Fruit fly (Drosophila melanogaster) whole organism, wandering third instar larva: Measurements from ENCODE around the gene Polr3E.

Source experiments
- Abd-B ChIP-seq: fragments of >200 bp; optimal IDR thresholded peaks from 2 replicates; lab custom pipeline; 2017; ENCODE audit warnings: missing biosample characterization, missing genetic modification characterization
- CG32264 ChIP-seq: fragments of 200-800 bp; sonication (Bioruptor generic); optimal IDR thresholded peaks from 2 replicates; lab custom pipeline; 2016; ENCODE audit warnings: missing biosample characterization, missing genetic modification characterization
- CG9705 ChIP-seq: fragments of 200-800 bp; sonication (Bioruptor generic); optimal IDR thresholded peaks from 2 replicates; lab custom pipeline; 2018; ENCODE audit warnings: missing biosample characterization, mild to moderate bottlenecking, missing genetic modification characterization
- CrebA ChIP-seq: fragments of 200-800 bp; sonication (Bioruptor generic); optimal IDR thresholded peaks from 2 replicates; lab custom pipeline; 2016; ENCODE audit warnings: missing biosample characterization, mild to moderate bottlenecking, missing genetic modification characterization, borderline replicate concordance
- Dfd ChIP-seq: fragments of >200 bp; optimal IDR thresholded peaks from 2 replicates; lab custom pipeline; 2017; ENCODE audit warnings: missing biosample characterization, missing genetic modification characterization
- Dif ChIP-seq: fragments of 200-275, 200-300 bp; sonication (Bioruptor generic); optimal IDR thresholded peaks from 2 replicates; lab custom pipeline; 2018; ENCODE audit warnings: missing biosample characterization, missing genetic modification characterization; ENCODE audit not compliant: partially characterized antibody
- GATAd ChIP-seq: sonication (Bioruptor generic); optimal IDR thresholded peaks from 2 replicates; lab custom pipeline; 2016; ENCODE audit warnings: missing biosample characterization, missing genetic modification characterization
- HLH106 ChIP-seq: fragments of 200-800 bp; optimal IDR thresholded peaks from 3 replicates; lab custom pipeline; 2019; ENCODE audit warnings: missing biosample characterization, mild to moderate bottlenecking, missing genetic modification characterization, moderate library complexity
- Hnf4 ChIP-seq: fragments of 200-800 bp; sonication (Bioruptor generic); optimal IDR thresholded peaks from 2 replicates; lab custom pipeline; 2016; ENCODE audit warnings: missing biosample characterization, mild to moderate bottlenecking, missing genetic modification characterization
- Hr78 ChIP-seq: fragments of >200 bp; optimal IDR thresholded peaks from 2 replicates; lab custom pipeline; 2017; ENCODE audit warnings: missing biosample characterization, missing genetic modification characterization
- Hr83 ChIP-seq: fragments of 200-300 bp; sonication (Bioruptor generic); optimal IDR thresholded peaks from 2 replicates; lab custom pipeline; 2016; ENCODE audit warnings: missing biosample characterization, mild to moderate bottlenecking, missing genetic modification characterization, moderate library complexity; ENCODE audit not compliant: poor library complexity, severe bottlenecking
- Jra ChIP-seq: sonication (Bioruptor generic); optimal IDR thresholded peaks from 2 replicates; lab custom pipeline; 2016; ENCODE audit warnings: missing biosample characterization, missing genetic modification characterization
- Mio ChIP-seq: sonication (Bioruptor generic); optimal IDR thresholded peaks from 2 replicates; lab custom pipeline; 2016; ENCODE audit warnings: missing biosample characterization, missing genetic modification characterization
- Myc ChIP-seq: fragments of >200 bp; optimal IDR thresholded peaks from 2 replicates; lab custom pipeline; 2017
- N ChIP-seq: fragments of >200 bp; optimal IDR thresholded peaks from 2 replicates; lab custom pipeline; 2018; ENCODE audit warnings: missing biosample characterization, missing external identifiers, missing genetic modification characterization
- OdsH ChIP-seq: fragments of 200-800 bp; sonication (Bioruptor generic); optimal IDR thresholded peaks from 2 replicates; lab custom pipeline; 2016; ENCODE audit warnings: missing biosample characterization, mild to moderate bottlenecking, missing genetic modification characterization
- Rel ChIP-seq, 2 experiments: fragments of 200-800 bp; sonication (Bioruptor generic) in 1 of 2; optimal IDR thresholded peaks; 2 replicates in 1 of 2; 3 replicates in 1 of 2; lab custom pipeline; 2016 to 2019; ENCODE audit warnings: mild to moderate bottlenecking in 2 of 2, missing biosample characterization in 2 of 2, missing genetic modification characterization in 2 of 2, moderate library complexity in 1 of 2
- Sp1 ChIP-seq: fragments of 200-800 bp; sonication (Bioruptor generic); optimal IDR thresholded peaks from 3 replicates; lab custom pipeline; 2019; ENCODE audit warnings: missing biosample characterization, mild to moderate bottlenecking, missing genetic modification characterization, moderate library complexity
- br ChIP-seq: fragments of 200-800 bp; sonication (Bioruptor generic); optimal IDR thresholded peaks from 2 replicates; lab custom pipeline; 2016; ENCODE audit warnings: missing biosample characterization, missing genetic modification characterization
- brk ChIP-seq: fragments of 200-800 bp; sonication (Bioruptor generic); optimal IDR thresholded peaks from 2 replicates; lab custom pipeline; 2016; ENCODE audit warnings: missing biosample characterization, mild to moderate bottlenecking, missing genetic modification characterization
- dl ChIP-seq, 2 experiments: fragments of 175-275, 200-275 bp in 1 of 2; fragments of 200-275 bp in 1 of 2; sonication (Bioruptor generic); optimal IDR thresholded peaks; lab custom pipeline; 2018; ENCODE audit warnings: mild to moderate bottlenecking in 2 of 2, missing biosample characterization in 2 of 2, missing genetic modification characterization in 2 of 2, moderate library complexity in 2 of 2; ENCODE audit not compliant: partially characterized antibody in 2 of 2, insufficient read depth in 1 of 2
- dmrt93B ChIP-seq: fragments of 200-800 bp; sonication (Bioruptor generic); optimal IDR thresholded peaks from 2 replicates; lab custom pipeline; 2018; ENCODE audit warnings: missing biosample characterization, mild to moderate bottlenecking, missing genetic modification characterization
- dsf ChIP-seq: sonication (Bioruptor generic); optimal IDR thresholded peaks from 2 replicates; lab custom pipeline; 2016; ENCODE audit warnings: missing biosample characterization, missing genetic modification characterization, borderline replicate concordance
- ey ChIP-seq: fragments of 200-800 bp; sonication (Bioruptor generic); optimal IDR thresholded peaks from 2 replicates; lab custom pipeline; 2016; ENCODE audit warnings: missing biosample characterization, missing genetic modification characterization
- foxo ChIP-seq, 2 experiments: fragments of 200-800 bp; sonication (Bioruptor generic); optimal IDR thresholded peaks; 2 replicates in 1 of 2; 3 replicates in 1 of 2; lab custom pipeline; 2016 to 2017; ENCODE audit warnings: missing biosample characterization in 2 of 2, missing genetic modification characterization in 2 of 2
- fru ChIP-seq: fragments of 200-800 bp; sonication (Bioruptor generic); optimal IDR thresholded peaks from 3 replicates; lab custom pipeline; 2016; ENCODE audit warnings: missing biosample characterization, mild to moderate bottlenecking, missing genetic modification characterization
- h ChIP-seq: fragments of 200-800 bp; sonication (Bioruptor generic); optimal IDR thresholded peaks from 3 replicates; lab custom pipeline; 2016; ENCODE audit warnings: missing biosample characterization, mild to moderate bottlenecking, missing genetic modification characterization
- jim ChIP-seq: fragments of 175-275, 200-325 bp; sonication (Bioruptor generic); optimal IDR thresholded peaks from 2 replicates; lab custom pipeline; 2016; ENCODE audit warnings: missing biosample characterization, mild to moderate bottlenecking, missing genetic modification characterization
- lola ChIP-seq: fragments of >200 bp; optimal IDR thresholded peaks from 2 replicates; lab custom pipeline; 2017; ENCODE audit warnings: missing biosample characterization, missing genetic modification characterization
- pan ChIP-seq: fragments of >200 bp; optimal IDR thresholded peaks from 2 replicates; lab custom pipeline; 2017
- psq ChIP-seq: fragments of 200-800 bp; sonication (Bioruptor generic); optimal IDR thresholded peaks from 3 replicates; lab custom pipeline; 2017; ENCODE audit warnings: missing biosample characterization, mild to moderate bottlenecking, missing genetic modification characterization, moderate library complexity
- rgr ChIP-seq: fragments of 200-800 bp; sonication (Bioruptor generic); optimal IDR thresholded peaks from 3 replicates; lab custom pipeline; 2016; ENCODE audit warnings: missing biosample characterization, mild to moderate bottlenecking, missing genetic modification characterization
- sage ChIP-seq: fragments of 200-800 bp; sonication (Bioruptor generic); optimal IDR thresholded peaks from 2 replicates; lab custom pipeline; 2016; ENCODE audit warnings: missing biosample characterization, mild to moderate bottlenecking, missing genetic modification characterization
- sv ChIP-seq: fragments of 200-800 bp; sonication (Bioruptor generic); optimal IDR thresholded peaks from 3 replicates; lab custom pipeline; 2016; ENCODE audit warnings: missing biosample characterization, missing genetic modification characterization
- tai ChIP-seq: sonication (Bioruptor generic); optimal IDR thresholded peaks from 2 replicates; lab custom pipeline; 2016; ENCODE audit warnings: missing biosample characterization, missing genetic modification characterization
- usp ChIP-seq: fragments of >200 bp; optimal IDR thresholded peaks from 2 replicates; lab custom pipeline; 2017; ENCODE audit warnings: missing biosample characterization, missing genetic modification characterization
- woc ChIP-seq: sonication (Bioruptor generic); optimal IDR thresholded peaks from 2 replicates; lab custom pipeline; 2016; ENCODE audit warnings: missing biosample characterization, mild to moderate bottlenecking, missing genetic modification characterization

The Polr3E gene

dm6 chr3L:21027657-21028255 lies 3.9 kb upstream of the Polr3E start, which contains the start of gene Pdss2:
Gene Pdss2 (plus strand): TSS chr3L:21027915.
- TF ChIP-seq dl (GFP tag; optimal IDR thresholded peaks at IDR 0.05; lab: Kevin White, UChicago; ENCODE audit: insufficient read depth in 1 of 2, partially characterized antibody in 2 of 2) (peak in 1 of 2 experiments; percentile 9), tai (no peak), CG9705 (GFP tag; lab: Kevin White, UChicago) (peak; percentile 58), Hr83 (GFP tag; lab: Kevin White, UChicago) (peak; percentile 79), br (GFP tag; lab: Kevin White, UChicago) (peak; percentile 48), Hr78 (GFP tag; lab: Kevin White, UChicago) (no peak), dmrt93B (GFP tag; lab: Kevin White, UChicago) (peak; percentile 48), Dfd (GFP tag; lab: Kevin White, UChicago) (no peak), Dif (GFP tag; lab: Kevin White, UChicago) (peak; percentile 45), HLH106 (tag; lab: Kevin White, UChicago) (peak; percentile 79), brk (GFP tag; lab: Kevin White, UChicago) (peak; percentile 14), foxo (GFP tag; optimal IDR thresholded peaks at IDR 0.05; lab: Kevin White, UChicago) (peak in 1 of 2 experiments; percentile 81), Rel (GFP tag; optimal IDR thresholded peaks at IDR 0.05; lab: Kevin White, UChicago) (no peak), Rel (tag; optimal IDR thresholded peaks at IDR 0.05; lab: Kevin White, UChicago) (peak; percentile 33), h (GFP tag; lab: Kevin White, UChicago) (peak; percentile 71), Abd-B (GFP tag; lab: Kevin White, UChicago) (no peak), lola (GFP tag; lab: Kevin White, UChicago) (no peak), woc (GFP tag; lab: Kevin White, UChicago) (peak; percentile 82), Hnf4 (GFP tag; lab: Kevin White, UChicago) (peak; percentile 72), pan (lab: Kevin White, UChicago) (no peak), sage (no peak), Mio (GFP tag; lab: Kevin White, UChicago) (no peak), Jra (GFP tag; lab: Kevin White, UChicago) (peak; percentile 21), jim (peak; percentile 89), Myc (lab: Kevin White, UChicago) (no peak), ey (GFP tag; lab: Kevin White, UChicago) (peak; percentile 64), rgr (GFP tag; lab: Kevin White, UChicago) (peak; percentile 56), CG32264 (GFP tag; lab: Kevin White, UChicago) (no peak), Sp1 (GFP tag; lab: Kevin White, UChicago) (peak; percentile 62), sv (peak; percentile 62), CrebA (GFP tag; lab: Kevin White, UChicago) (no peak), OdsH (GFP tag; lab: Kevin White, UChicago) (peak; percentile 45), dsf (GFP tag; lab: Kevin White, UChicago) (no peak), usp (GFP tag; lab: Kevin White, UChicago) (no peak), fru (peak; percentile 8)

- TF ChIP-seq Jra (GFP tag; lab: Kevin White, UChicago) (no peak), br (GFP tag; lab: Kevin White, UChicago) (no peak)
Measured at dm6 chr3L:21034103-21034280, 2.4 kb downstream of the Polr3E start, which contains the start of gene CG10581. Gene CG10581 (minus strand): TSS chr3L:21034203.

- TF ChIP-seq GATAd (GFP tag; lab: Kevin White, UChicago) = no peak
- no peak for TF ChIP-seq lola (GFP tag; lab: Kevin White, UChicago)
- TF ChIP-seq Dfd (GFP tag; lab: Kevin White, UChicago) = peak; percentile 96
- TF ChIP-seq OdsH (GFP tag; lab: Kevin White, UChicago) = no peak
- no peak for TF ChIP-seq ey (GFP tag; lab: Kevin White, UChicago)
- no peak for TF ChIP-seq jim
- peak in 1 of 2 experiments; percentile 4 for TF ChIP-seq foxo (GFP tag; optimal IDR thresholded peaks at IDR 0.05; lab: Kevin White, UChicago)
- TF ChIP-seq rgr (GFP tag; lab: Kevin White, UChicago) = peak; percentile 29
- no peak for TF ChIP-seq tai
- TF ChIP-seq dl (GFP tag; optimal IDR thresholded peaks at IDR 0.05; lab: Kevin White, UChicago; ENCODE audit: insufficient read depth in 1 of 2, partially characterized antibody in 2 of 2) = no peak
- TF ChIP-seq sv = no peak
- peak; percentile 24 for TF ChIP-seq fru
- peak; percentile 39 for TF ChIP-seq Sp1 (GFP tag; lab: Kevin White, UChicago)
- peak; percentile 3 for TF ChIP-seq HLH106 (tag; lab: Kevin White, UChicago)
- peak; percentile 28 for TF ChIP-seq psq (GFP tag; lab: Kevin White, UChicago)
- no peak for TF ChIP-seq Hnf4 (GFP tag; lab: Kevin White, UChicago)
- no peak for TF ChIP-seq N
- TF ChIP-seq woc (GFP tag; lab: Kevin White, UChicago) = peak; percentile 33
- peak; percentile 23 for TF ChIP-seq h (GFP tag; lab: Kevin White, UChicago)
- TF ChIP-seq Hr83 (GFP tag; lab: Kevin White, UChicago) = no peak
- TF ChIP-seq br (GFP tag; lab: Kevin White, UChicago) = no peak
- no peak for TF ChIP-seq Rel (GFP tag; optimal IDR thresholded peaks at IDR 0.05; lab: Kevin White, UChicago)
- TF ChIP-seq Rel (tag; optimal IDR thresholded peaks at IDR 0.05; lab: Kevin White, UChicago) = peak; percentile 79
- TF ChIP-seq brk (GFP tag; lab: Kevin White, UChicago) = peak; percentile 58
Measured at dm6 chr3L:21034281-21035221, 2.9 kb downstream of the Polr3E start, which contains the start of gene siz. Gene siz (plus strand): TSS chr3L:21034535.
